Fruit fly (Drosophila melanogaster) whole organism, embryonic: ENCODE data around the gene CG3104.

Experiments
- Ada2b ChIP-seq: fragments of 200-800 bp; sonication (Bioruptor generic); IDR thresholded peaks from 2 replicates; pipeline ENCODE4 v1.3.6; 2022; ENCODE audit warnings: missing biosample characterization, missing genetic modification characterization
- CG10654 ChIP-seq: fragments of 200-800 bp; sonication (Bioruptor generic); optimal IDR thresholded peaks from 2 replicates; lab custom pipeline; 2016; ENCODE audit warnings: missing biosample characterization, missing genetic modification characterization
- CG10959 ChIP-seq: fragments of 200-800 bp; sonication (Bioruptor generic); IDR thresholded peaks from 2 replicates; pipeline ENCODE4 v1.3.6; 2022; ENCODE audit warnings: missing biosample characterization, missing genetic modification characterization
- CG11247 ChIP-seq: fragments of 200-800 bp; sonication (Bioruptor generic); IDR thresholded peaks from 2 replicates; pipeline ENCODE4 v1.3.6; 2022; ENCODE audit warnings: missing biosample characterization, missing genetic modification characterization
- CG11456 ChIP-seq: fragments of 200-800 bp; sonication (Bioruptor generic); IDR thresholded peaks from 3 replicates; pipeline ENCODE4 v1.3.6; 2022; ENCODE audit warnings: missing biosample characterization, missing genetic modification characterization
- CG11560 ChIP-seq: fragments of 200-800 bp; sonication (Bioruptor generic); IDR thresholded peaks from 3 replicates; pipeline ENCODE4 v1.3.6; 2022; ENCODE audit warnings: missing biosample characterization, missing genetic modification characterization
- CG13624 ChIP-seq: fragments of 200-800 bp; sonication (Bioruptor generic); optimal IDR thresholded peaks from 2 replicates; lab custom pipeline; 2016; ENCODE audit warnings: missing biosample characterization, missing genetic modification characterization
- CG1603 ChIP-seq: fragments of 200-800 bp; sonication (Bioruptor generic); optimal IDR thresholded peaks from 2 replicates; lab custom pipeline; 2019; ENCODE audit warnings: missing biosample characterization, mild to moderate bottlenecking, missing genetic modification characterization, moderate library complexity
- CG16779 ChIP-seq: fragments of 200-800 bp; sonication (Bioruptor generic); IDR thresholded peaks from 2 replicates; pipeline ENCODE4 v1.3.6; 2022; ENCODE audit warnings: missing biosample characterization, missing genetic modification characterization
- CG17361 ChIP-seq: fragments of 200-800 bp; sonication (Bioruptor generic); IDR thresholded peaks from 3 replicates; pipeline ENCODE4 v1.3.6; 2022; ENCODE audit warnings: missing biosample characterization, missing genetic modification characterization
- CG17802 ChIP-seq: fragments of 200-800 bp; sonication (Bioruptor generic); optimal IDR thresholded peaks from 2 replicates; lab custom pipeline; 2018; ENCODE audit warnings: missing biosample characterization, mild to moderate bottlenecking, missing genetic modification characterization, moderate library complexity
- CG1792 ChIP-seq: fragments of 200-800 bp; sonication (Bioruptor generic); optimal IDR thresholded peaks from 2 replicates; lab custom pipeline; 2016; ENCODE audit warnings: missing biosample characterization, missing genetic modification characterization
- CG18476 ChIP-seq: fragments of 200-800 bp; sonication (Bioruptor generic); optimal IDR thresholded peaks from 2 replicates; lab custom pipeline; 2016; ENCODE audit warnings: missing biosample characterization, mild to moderate bottlenecking, missing genetic modification characterization
- CG31365 ChIP-seq: fragments of 200-800 bp; sonication (Bioruptor generic); optimal IDR thresholded peaks from 2 replicates; lab custom pipeline; 2018; ENCODE audit warnings: missing biosample characterization, mild to moderate bottlenecking, missing genetic modification characterization
- CG4424 ChIP-seq: fragments of 200-800 bp; sonication (Bioruptor generic); optimal IDR thresholded peaks from 3 replicates; lab custom pipeline; 2016; ENCODE audit warnings: missing biosample characterization, missing genetic modification characterization
- CG7372 ChIP-seq: fragments of 200-800 bp; sonication (Bioruptor generic); IDR thresholded peaks from 2 replicates; pipeline ENCODE4 v1.3.6; 2022; ENCODE audit warnings: missing biosample characterization, missing genetic modification characterization
- CG8290 ChIP-seq, 3 experiments: fragments of 200-800 bp; sonication (Bioruptor generic); optimal IDR thresholded peaks; 2 replicates each; lab custom pipeline; 2016 to 2019; ENCODE audit warnings: missing biosample characterization in 3 of 3, missing genetic modification characterization in 3 of 3, mild to moderate bottlenecking in 2 of 3, moderate library complexity in 1 of 3
- CG8765 ChIP-seq: fragments of 200-800 bp; sonication (Bioruptor generic); IDR thresholded peaks from 2 replicates; pipeline ENCODE4 v1.3.6; 2022; ENCODE audit warnings: missing biosample characterization, missing genetic modification characterization
- CrebB ChIP-seq: fragments of 200-800 bp; sonication (Bioruptor generic); optimal IDR thresholded peaks from 3 replicates; lab custom pipeline; 2018; ENCODE audit warnings: missing biosample characterization, mild to moderate bottlenecking, missing genetic modification characterization
- Dad ChIP-seq: fragments of 200-800 bp; sonication (Bioruptor generic); optimal IDR thresholded peaks from 3 replicates; lab custom pipeline; 2016; ENCODE audit warnings: missing biosample characterization, missing genetic modification characterization
- E2f1 ChIP-seq: fragments of 200-800 bp; sonication (Bioruptor generic); IDR thresholded peaks from 2 replicates; pipeline ENCODE4 v1.3.6; 2022; ENCODE audit warnings: missing biosample characterization, missing genetic modification characterization
- Fer2 ChIP-seq: fragments of 200-800 bp; sonication (Bioruptor generic); optimal IDR thresholded peaks from 2 replicates; lab custom pipeline; 2018; ENCODE audit warnings: missing biosample characterization, mild to moderate bottlenecking, missing genetic modification characterization, moderate library complexity
- Gug ChIP-seq: fragments of 200-800 bp; sonication (Bioruptor generic); IDR thresholded peaks from 4 replicates; pipeline ENCODE4 v1.3.6; 2022; ENCODE audit warnings: missing biosample characterization, missing genetic modification characterization
- NK7.1 ChIP-seq: fragments of 200-800 bp; sonication (Bioruptor generic); optimal IDR thresholded peaks from 3 replicates; lab custom pipeline; 2016; ENCODE audit warnings: missing biosample characterization, missing genetic modification characterization
- Neu2 ChIP-seq: fragments of 200-800 bp; sonication (Bioruptor generic); optimal IDR thresholded peaks from 3 replicates; lab custom pipeline; 2016; ENCODE audit warnings: missing biosample characterization, missing genetic modification characterization, borderline replicate concordance
- Opbp ChIP-seq: fragments of 200-800 bp; sonication (Bioruptor generic); IDR thresholded peaks from 3 replicates; pipeline ENCODE4 v1.3.6; 2022; ENCODE audit warnings: missing biosample characterization, missing genetic modification characterization; ENCODE audit not compliant: partially characterized antibody
- PHDP ChIP-seq: fragments of 200-800 bp; sonication (Bioruptor generic); optimal IDR thresholded peaks from 3 replicates; lab custom pipeline; 2018; ENCODE audit warnings: missing biosample characterization, mild to moderate bottlenecking, missing genetic modification characterization, moderate library complexity
- Sry-δ ChIP-seq: fragments of 200-800 bp; sonication (Bioruptor generic); optimal IDR thresholded peaks from 2 replicates; lab custom pipeline; 2016; ENCODE audit warnings: missing biosample characterization, missing genetic modification characterization
- Vsx1 ChIP-seq: fragments of 200-800 bp; sonication (Bioruptor generic); optimal IDR thresholded peaks from 2 replicates; lab custom pipeline; 2017; ENCODE audit warnings: missing biosample characterization, mild to moderate bottlenecking, missing genetic modification characterization, missing genetic modification reagents
- ab ChIP-seq: fragments of 200-800 bp; sonication (Bioruptor generic); optimal IDR thresholded peaks from 2 replicates; lab custom pipeline; 2016; ENCODE audit warnings: missing biosample characterization, missing genetic modification characterization
- ci ChIP-seq: fragments of 200-800 bp; sonication (Bioruptor generic); IDR thresholded peaks from 3 replicates; pipeline ENCODE4 v1.3.6; 2022; ENCODE audit warnings: missing biosample characterization, missing genetic modification characterization
- da ChIP-seq: fragments of 200-800 bp; sonication (Bioruptor generic); optimal IDR thresholded peaks from 2 replicates; lab custom pipeline; 2016; ENCODE audit warnings: missing biosample characterization, missing genetic modification characterization
- disco-r ChIP-seq: fragments of 200-800 bp; sonication (Bioruptor generic); optimal IDR thresholded peaks from 2 replicates; lab custom pipeline; 2016; ENCODE audit warnings: missing biosample characterization, missing genetic modification characterization
- dpn ChIP-seq, 2 experiments: fragments of 200-800 bp; sonication (Bioruptor generic); optimal IDR thresholded peaks; 3 replicates each; lab custom pipeline; 2016; ENCODE audit warnings: missing biosample characterization in 2 of 2, missing genetic modification characterization in 2 of 2
- esg ChIP-seq: fragments of 200-800 bp; sonication (Bioruptor generic); conservative IDR thresholded peaks from 2 replicates; pipeline ENCODE4 v1.3.6; 2022; ENCODE audit warnings: missing biosample characterization, missing genetic modification characterization
- fru ChIP-seq: fragments of >200 bp; optimal IDR thresholded peaks from 2 replicates; lab custom pipeline; 2017
- gro ChIP-seq: fragments of 200-800 bp; sonication (Bioruptor generic); optimal IDR thresholded peaks from 2 replicates; lab custom pipeline; 2016; ENCODE audit warnings: missing biosample characterization, missing genetic modification characterization
- h ChIP-seq: fragments of >200 bp; optimal IDR thresholded peaks from 2 replicates; lab custom pipeline; 2017
- hb ChIP-seq: fragments of 200-800 bp; sonication (Bioruptor generic); IDR thresholded peaks from 3 replicates; pipeline ENCODE4 v1.3.6; 2022; ENCODE audit warnings: missing biosample characterization, missing genetic modification characterization; ENCODE audit not compliant: partially characterized antibody
- ken ChIP-seq: fragments of 200-800 bp; sonication (Bioruptor generic); IDR thresholded peaks from 3 replicates; pipeline ENCODE4 v1.3.6; 2022; ENCODE audit warnings: missing biosample characterization, missing genetic modification characterization
- lov ChIP-seq, 2 experiments: fragments of 200-800 bp in 1 of 2; fragments of >200 bp in 1 of 2; sonication (Bioruptor generic) in 1 of 2; IDR thresholded peaks in 1 of 2; optimal IDR thresholded peaks in 1 of 2; 2 replicates in 1 of 2; 3 replicates in 1 of 2; pipeline versions ENCODE4 v1.3.6 to Lab custom; 2017 to 2022; ENCODE audit warnings: missing biosample characterization in 1 of 2, missing genetic modification characterization in 1 of 2
- mld ChIP-seq: fragments of 200-800 bp; sonication (Bioruptor generic); IDR thresholded peaks from 3 replicates; pipeline ENCODE4 v1.3.6; 2022; ENCODE audit warnings: missing biosample characterization, missing genetic modification characterization; ENCODE audit not compliant: partially characterized antibody
- oc ChIP-seq: fragments of 200-800 bp; sonication (Bioruptor generic); optimal IDR thresholded peaks from 2 replicates; lab custom pipeline; 2018; ENCODE audit warnings: missing biosample characterization, mild to moderate bottlenecking, missing genetic modification characterization, moderate library complexity
- peb ChIP-seq: fragments of 200-800 bp; sonication (Bioruptor generic); IDR thresholded peaks from 2 replicates; pipeline ENCODE4 v1.3.6; 2022; ENCODE audit warnings: missing biosample characterization, missing genetic modification characterization
- pho ChIP-seq: fragments of 200-800 bp; sonication (Bioruptor generic); optimal IDR thresholded peaks from 2 replicates; lab custom pipeline; 2016; ENCODE audit warnings: missing biosample characterization, missing genetic modification characterization
- rib ChIP-seq: fragments of 200-800 bp; sonication (Bioruptor generic); IDR thresholded peaks from 2 replicates; pipeline ENCODE4 v1.3.6; 2022; ENCODE audit warnings: missing biosample characterization, missing genetic modification characterization
- sc ChIP-seq, 3 experiments: fragments of >200 bp in 2 of 3; fragments of 200-800 bp in 1 of 3; sonication (Bioruptor generic) in 1 of 3; optimal IDR thresholded peaks; 2 replicates in 2 of 3; 3 replicates in 1 of 3; lab custom pipeline; 2017; ENCODE audit warnings: mild to moderate bottlenecking in 1 of 3, missing biosample characterization in 1 of 3, missing genetic modification characterization in 1 of 3, missing genetic modification reagents in 1 of 3
- toy ChIP-seq: fragments of 200-800 bp; sonication (Bioruptor generic); IDR thresholded peaks from 2 replicates; pipeline ENCODE4 v1.3.6; 2022; ENCODE audit warnings: missing biosample characterization, missing genetic modification characterization
- zen2 ChIP-seq: fragments of 200-800 bp; sonication (Bioruptor generic); IDR thresholded peaks from 3 replicates; pipeline ENCODE4 v1.3.6; 2022; ENCODE audit warnings: missing biosample characterization, missing genetic modification characterization; ENCODE audit not compliant: partially characterized antibody

Gene CG3104

DNA sequence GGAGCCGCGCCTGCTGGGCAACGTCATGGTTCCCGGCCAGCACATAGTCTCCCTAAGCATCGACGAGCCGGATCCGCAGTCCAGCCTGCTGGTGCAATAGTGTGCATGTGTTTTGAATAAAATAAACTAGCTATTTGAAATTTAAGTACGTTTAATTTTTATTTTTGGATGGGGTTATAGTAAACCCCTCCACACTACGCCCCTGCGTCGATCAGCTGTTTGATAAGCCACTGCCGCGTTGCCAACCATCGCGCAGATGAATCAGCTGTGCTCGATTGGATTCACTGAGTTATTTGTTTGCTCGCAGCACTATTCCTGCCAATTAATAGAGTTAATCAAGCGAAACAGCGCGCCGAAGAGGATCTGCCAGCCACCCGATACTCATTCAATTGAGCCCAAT is 23.3 kb upstream of the CG3104 start, which contains the start of gene RabGGTb (continued):
- TF ChIP-seq hb (GFP tag; lab: Robert Waterston, UW), result no peak
- peak; percentile 48 for TF ChIP-seq CG1792
- no peak for TF ChIP-seq CG17361 (GFP tag; lab: Robert Waterston, UW)
- TF ChIP-seq sc (optimal IDR thresholded peaks at IDR 0.05; lab: Kevin White, UChicago), result no peak
- no peak for TF ChIP-seq sc (GFP tag; optimal IDR thresholded peaks at IDR 0.05; lab: Kevin White, UChicago)
- TF ChIP-seq Opbp (GFP tag; lab: Robert Waterston, UW), result no peak
- TF ChIP-seq Neu2 (GFP tag; lab: Kevin White, UChicago), result no peak
- peak; percentile 46 to 54 for TF ChIP-seq dpn (GFP tag; optimal IDR thresholded peaks at IDR 0.05; lab: Kevin White, UChicago)
- TF ChIP-seq NK7.1, result no peak
- TF ChIP-seq h, result no peak
- TF ChIP-seq mld (GFP tag; lab: Robert Waterston, UW), result no peak
- peak; percentile 49 for TF ChIP-seq PHDP (tag; lab: Kevin White, UChicago)
- peak; percentile 58 for TF ChIP-seq CG4424 (GFP tag; lab: Kevin White, UChicago)
- peak; percentile 67 for TF ChIP-seq Ada2b (GFP tag; lab: Robert Waterston, UW)
- TF ChIP-seq Vsx1 (GFP tag; lab: Kevin White, UChicago), result peak; percentile 51
- TF ChIP-seq rib, result 0 out of 2 replicates have a peak, but pooled peaks have one; percentile 54
- peak; percentile 7 for TF ChIP-seq ab (GFP tag; lab: Kevin White, UChicago)
- no peak for TF ChIP-seq toy
- peak; percentile 32; the same call in 1 of the 2 replicates for TF ChIP-seq esg (GFP tag; lab: Robert Waterston, UW)
- TF ChIP-seq pho, result peak; percentile 57
- TF ChIP-seq gro, result peak; percentile 40
- peak; percentile 77 for TF ChIP-seq CG1603 (tag; lab: Kevin White, UChicago)
- peak; percentile 72; the same call in 2 of the 3 replicates for TF ChIP-seq ken (GFP tag; lab: Robert Waterston, UW)

DNA sequence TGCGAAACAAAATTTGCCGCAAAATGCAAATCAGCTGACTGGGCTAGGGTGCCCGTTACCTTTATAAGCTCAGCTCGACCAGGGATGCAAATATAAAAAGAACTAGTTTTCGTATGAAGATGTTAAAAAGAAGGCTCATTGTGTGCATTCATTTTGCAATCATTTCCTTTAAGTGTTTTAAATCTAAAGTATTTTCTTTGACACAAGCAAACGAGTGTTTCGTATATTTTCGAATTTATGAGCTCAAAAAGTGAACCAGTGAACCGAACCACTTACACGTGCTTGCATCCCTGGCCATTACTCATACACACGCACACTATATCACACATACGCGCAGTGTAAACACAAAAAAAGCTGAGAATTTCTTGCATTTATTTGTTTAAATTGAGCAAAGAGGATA is 22.6 kb upstream of the CG3104 start, which contains the start of the genes Prx6a and Sbat:
Prx6a (minus strand) TSS at position 45 of the 400 bp plus-strand sequence.
Sbat (plus strand) TSS at position 157 of the 400 bp plus-strand sequence.
- TF ChIP-seq oc, result peak; percentile 34
- TF ChIP-seq CG16779 (GFP tag; lab: Robert Waterston, UW), result no peak
- peak; percentile 60; the same call in 1 of the 2 replicates for TF ChIP-seq CG8765 (GFP tag; lab: Robert Waterston, UW)
- TF ChIP-seq CG13624 (GFP tag; lab: Kevin White, UChicago), result peak; percentile 75
- peak; percentile 66 for TF ChIP-seq Fer2
- peak; percentile 84 for TF ChIP-seq CG7372 (GFP tag; lab: Robert Waterston, UW)
- peak; percentile 64 for TF ChIP-seq esg (GFP tag; lab: Robert Waterston, UW)
- peak; percentile 56; the same call in 2 of the 4 replicates for TF ChIP-seq Gug (GFP tag; lab: Robert Waterston, UW)
- TF ChIP-seq CG8290 (GFP tag; optimal IDR thresholded peaks at IDR 0.05; lab: Kevin White, UChicago), result peak; percentile 60
- TF ChIP-seq CG8290 (tag; optimal IDR thresholded peaks at IDR 0.05; lab: Kevin White, UChicago), result peak; percentile 55 to 69
- peak; percentile 5 for TF ChIP-seq CG17802 (tag; lab: Kevin White, UChicago)
- TF ChIP-seq CG10654 (GFP tag; lab: Kevin White, UChicago), result peak; percentile 68
- TF ChIP-seq CG31365, result peak; percentile 35
- TF ChIP-seq Dad, result peak; percentile 64
- TF ChIP-seq da (GFP tag; lab: Kevin White, UChicago), result peak; percentile 53
- TF ChIP-seq E2f1 (GFP tag; lab: Robert Waterston, UW), result peak; percentile 50
- TF ChIP-seq Neu2 (GFP tag; lab: Kevin White, UChicago), result peak; percentile 75
- peak; percentile 58 for TF ChIP-seq CrebB (tag; lab: Kevin White, UChicago)
- TF ChIP-seq CG1603 (tag; lab: Kevin White, UChicago), result peak; percentile 68
- no peak for TF ChIP-seq peb (GFP tag; lab: Robert Waterston, UW)
- TF ChIP-seq fru, result no peak
- peak; percentile 37 for TF ChIP-seq CG4424 (GFP tag; lab: Kevin White, UChicago)
- no peak for TF ChIP-seq zen2
- peak; percentile 54; the same call in 1 of the 3 replicates for TF ChIP-seq CG11560 (tag; lab: Robert Waterston, UW)
- no peak for TF ChIP-seq CG11247
- TF ChIP-seq ci (GFP tag; lab: Robert Waterston, UW), result peak; percentile 50; the same call in 1 of the 3 replicates
- TF ChIP-seq CG10959, result no peak
- TF ChIP-seq disco-r (GFP tag; lab: Kevin White, UChicago), result peak; percentile 51
- peak; percentile 52 for TF ChIP-seq Sry-δ
- TF ChIP-seq lov (optimal IDR thresholded peaks at IDR 0.05; lab: Kevin White, UChicago), result no peak
- no peak for TF ChIP-seq lov (GFP tag; IDR thresholded peaks at IDR 0.05; lab: Robert Waterston, UW)
- TF ChIP-seq CG18476 (GFP tag; lab: Kevin White, UChicago), result no peak
- TF ChIP-seq CG11456 (GFP tag; lab: Robert Waterston, UW), result 0 out of 3 replicates have a peak, but pooled peaks have one; percentile 65
